Worm (Caenorhabditis elegans) whole organism, young adult: ENCODE measurements around the gene F49F1.7.

Experiments used
- F49E8.2 ChIP-seq: sonication (generic microtip); optimal IDR thresholded peaks from 3 replicates; lab custom pipeline; 2017; ENCODE audit warnings: missing genetic modification characterization, mild to moderate bottlenecking, missing compliant biosample characterization, antibody characterized with exemption, moderate library complexity; ENCODE audit not compliant: insufficient read depth
- T26A5.8 ChIP-seq: sonication (generic microtip); optimal IDR thresholded peaks from 2 replicates; lab custom pipeline; 2016; ENCODE audit warnings: missing genetic modification characterization, missing compliant biosample characterization
- atf-7 ChIP-seq: sonication (generic microtip); optimal IDR thresholded peaks from 2 replicates; lab custom pipeline; 2017; ENCODE audit warnings: mild to moderate bottlenecking, missing genetic modification characterization, missing compliant biosample characterization
- ccch-3 ChIP-seq: fragments of 200-800 bp; sonication (Bioruptor generic); optimal IDR thresholded peaks from 2 replicates; lab custom pipeline; 2018; ENCODE audit warnings: mild to moderate bottlenecking, missing genetic modification characterization, missing compliant biosample characterization
- cebp-2 ChIP-seq: fragments of 200-800 bp; sonication (Bioruptor generic); IDR thresholded peaks from 2 replicates; pipeline ENCODE4 v1.3.6; 2022; ENCODE audit warnings: missing genetic modification characterization, missing compliant biosample characterization
- hlh-26 ChIP-seq: fragments of 200-800 bp; sonication (Bioruptor generic); conservative IDR thresholded peaks from 2 replicates; pipeline ENCODE4 v1.3.6; 2022; ENCODE audit warnings: missing genetic modification reagents, missing genetic modification characterization, missing compliant biosample characterization
- nfya-1 ChIP-seq: sonication (generic microtip); optimal IDR thresholded peaks from 2 replicates; lab custom pipeline; 2017; ENCODE audit warnings: antibody characterized with exemption, missing compliant biosample characterization, missing genetic modification characterization, borderline replicate concordance; ENCODE audit not compliant: insufficient read depth
- pbrm-1 ChIP-seq: fragments of 200-800 bp; sonication (Bioruptor generic); IDR thresholded peaks from 2 replicates; pipeline ENCODE4 v1.3.6; 2022; ENCODE audit warnings: missing genetic modification reagents, missing genetic modification characterization, missing compliant biosample characterization
- unc-62 ChIP-seq: fragments of 150-350 bp; optimal IDR thresholded peaks from 2 replicates; lab custom pipeline; 2014; ENCODE audit warnings: missing biosample characterization, missing genetic modification reagents, missing genetic modification characterization

ce11 chrIV:4082599-4082998 lies 43.0 kb downstream of the F49F1.7 start:
- TF ChIP-seq T26A5.8 (tag; lab: Kevin White, UChicago) (no peak), cebp-2 (GFP tag; lab: Robert Waterston, UW) (no peak), nfya-1 (tag; lab: Kevin White, UChicago) (no peak), F49E8.2 (tag; lab: Kevin White, UChicago) (no peak), unc-62 (GFP tag; lab: Kevin White, UChicago) (no peak), hlh-26 (GFP tag; lab: Robert Waterston, UW) (no peak), pbrm-1 (GFP tag; lab: Robert Waterston, UW) (no peak), ccch-3 (no peak), atf-7 (no peak)
